Worm (Caenorhabditis elegans) whole organism, late embryonic: ENCODE data around the gene ref-1.

Experiments
- K09A11.1 ChIP-seq: sonication (generic microtip); optimal IDR thresholded peaks from 2 replicates; lab custom pipeline; 2017; ENCODE audit warnings: antibody characterized with exemption, mild to moderate bottlenecking, missing genetic modification characterization, missing compliant biosample characterization; ENCODE audit not compliant: insufficient read depth
- ama-1 ChIP-seq: fragments of 150-350 bp; optimal IDR thresholded peaks from 2 replicates; lab custom pipeline; 2014
- elt-2 ChIP-seq: sonication (generic microtip); optimal IDR thresholded peaks from 2 replicates; lab custom pipeline; 2016; ENCODE audit warnings: missing genetic modification reagents, missing genetic modification characterization, missing compliant biosample characterization
- unc-86 ChIP-seq: sonication (generic microtip); optimal IDR thresholded peaks from 2 replicates; lab custom pipeline; 2016; ENCODE audit warnings: missing genetic modification characterization, missing compliant biosample characterization

DNA sequence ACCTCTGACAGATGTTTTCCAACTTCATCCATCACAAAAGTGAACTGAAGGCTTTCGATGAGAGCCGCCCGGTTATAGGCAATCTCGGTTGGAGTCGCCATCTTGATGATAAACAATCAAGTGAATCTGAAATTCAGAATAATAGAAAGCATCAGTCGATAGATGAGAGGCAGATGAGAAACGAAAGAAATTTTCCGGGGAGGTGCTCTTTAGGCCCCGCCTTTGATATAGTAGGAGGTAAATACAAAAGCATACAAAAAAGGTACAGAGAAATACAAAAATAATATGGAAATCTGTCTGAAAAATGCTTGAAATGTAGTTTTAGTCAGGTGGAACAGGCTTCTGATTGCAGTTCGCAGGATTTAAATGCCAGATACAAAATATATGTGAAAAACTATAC, 35.6 kb upstream of the ref-1 start, which contains the start of gene srd-1:
- no peak for TF ChIP-seq K09A11.1 (tag; lab: Kevin White, UChicago)
- TF ChIP-seq unc-86 (tag; lab: Kevin White, UChicago): no peak
- TF ChIP-seq ama-1 (lab: Kevin White, UChicago): no peak
- TF ChIP-seq elt-2 (tag; lab: Kevin White, UChicago): no peak
